Fruit fly (Drosophila melanogaster): ENCODE measurements around the gene CG11454.

- no peak for TF ChIP-seq psq (optimal IDR thresholded peaks at IDR 0.05)
- no peak for TF ChIP-seq pan (optimal IDR thresholded peaks at IDR 0.05)
- no peak for TF ChIP-seq Dll (optimal IDR thresholded peaks at IDR 0.05)
- no peak for TF ChIP-seq CG8478 (optimal IDR thresholded peaks at IDR 0.05)
- TF ChIP-seq usp (GFP tag; optimal IDR thresholded peaks at IDR 0.05), result no peak
- no peak for TF ChIP-seq EcR (GFP tag; optimal IDR thresholded peaks at IDR 0.05)
Measured at dm6 chr2L:134563-135382, 8.3 kb upstream of the CG11454 start.
